Worm (Caenorhabditis elegans) whole organism, L1 larva: Measurements from ENCODE around the gene lbp-9.

Source experiments
- C16A3.4 ChIP-seq: fragments of 150-350 bp; optimal IDR thresholded peaks from 2 replicates; lab custom pipeline; 2014; ENCODE audit warnings: missing biosample characterization, missing genetic modification characterization
- C34B4.2 ChIP-seq: sonication (generic microtip); optimal IDR thresholded peaks from 2 replicates; lab custom pipeline; 2017; ENCODE audit warnings: mild to moderate bottlenecking, missing genetic modification characterization, missing compliant biosample characterization
- F16B12.6 ChIP-seq: fragments of 150-350 bp; optimal IDR thresholded peaks from 2 replicates; lab custom pipeline; 2014; ENCODE audit warnings: missing biosample characterization, missing genetic modification characterization
- Y116A8C.19 ChIP-seq: sonication (generic microtip); optimal IDR thresholded peaks from 2 replicates; lab custom pipeline; 2016; ENCODE audit warnings: missing compliant biosample characterization, missing genetic modification characterization, borderline replicate concordance
- alr-1 ChIP-seq: fragments of 200-800 bp; sonication (Bioruptor generic); optimal IDR thresholded peaks from 2 replicates; lab custom pipeline; 2018; ENCODE audit warnings: borderline replicate concordance, mild to moderate bottlenecking, missing genetic modification characterization, missing compliant biosample characterization
- blmp-1 ChIP-seq: fragments of 150-350 bp; optimal IDR thresholded peaks from 2 replicates; lab custom pipeline; 2014; ENCODE audit warnings: missing biosample characterization, missing genetic modification characterization
- ceh-8 ChIP-seq: fragments of 200-800 bp; sonication (Bioruptor generic); optimal IDR thresholded peaks from 2 replicates; lab custom pipeline; 2018; ENCODE audit warnings: mild to moderate bottlenecking, missing genetic modification characterization, moderate library complexity, missing compliant biosample characterization
- ceh-90 ChIP-seq: sonication (generic microtip); optimal IDR thresholded peaks from 2 replicates; lab custom pipeline; 2016; ENCODE audit warnings: missing genetic modification characterization, missing compliant biosample characterization
- dpl-1 ChIP-seq, 3 experiments: fragments of 150-350 bp in 2 of 3; sonication (generic microtip) in 1 of 3; optimal IDR thresholded peaks; 2 replicates each; lab custom pipeline; 2014 to 2017; ENCODE audit warnings: missing biosample characterization in 3 of 3, missing genetic modification characterization in 3 of 3, missing genetic modification reagents in 3 of 3
- efl-3 ChIP-seq: fragments of 200-800 bp; sonication (Bioruptor generic); optimal IDR thresholded peaks from 2 replicates; lab custom pipeline; 2018; ENCODE audit warnings: mild to moderate bottlenecking, missing genetic modification characterization, missing compliant biosample characterization
- egl-27 ChIP-seq, 2 experiments: fragments of 150-350 bp in 1 of 2; sonication (generic microtip); optimal IDR thresholded peaks; 3 replicates each; lab custom pipeline; 2017 to 2018; ENCODE audit warnings: missing biosample characterization in 2 of 2, missing genetic modification characterization in 2 of 2, missing genetic modification reagents in 2 of 2
- elt-2 ChIP-seq: sonication (generic microtip); optimal IDR thresholded peaks from 2 replicates; lab custom pipeline; 2016; ENCODE audit warnings: missing genetic modification characterization, mild to moderate bottlenecking, inconsistent platforms, missing compliant biosample characterization, missing genetic modification reagents
- elt-3 ChIP-seq, 6 experiments: fragments of 150-350 bp in 1 of 6; sonication (generic microtip); optimal IDR thresholded peaks; 2 replicates each; lab custom pipeline; 2017 to 2018; ENCODE audit warnings: missing biosample characterization in 6 of 6, missing genetic modification characterization in 6 of 6, inconsistent platforms in 1 of 6
- ets-5 ChIP-seq: fragments of 200-800 bp; sonication (Bioruptor generic); IDR thresholded peaks from 2 replicates; pipeline ENCODE4 v1.3.6; 2022; ENCODE audit warnings: missing genetic modification characterization, missing compliant biosample characterization
- fkh-10 ChIP-seq: sonication (generic microtip); optimal IDR thresholded peaks from 2 replicates; lab custom pipeline; 2017; ENCODE audit warnings: missing biosample characterization, missing genetic modification reagents, missing genetic modification characterization
- fkh-8 ChIP-seq: sonication (generic microtip); optimal IDR thresholded peaks from 2 replicates; lab custom pipeline; 2016; ENCODE audit warnings: mild to moderate bottlenecking, missing genetic modification characterization, missing compliant biosample characterization
- lin-14 ChIP-seq: fragments of 200-800 bp; sonication (Bioruptor generic); optimal IDR thresholded peaks from 2 replicates; lab custom pipeline; 2018; ENCODE audit warnings: mild to moderate bottlenecking, missing genetic modification characterization, moderate library complexity, missing compliant biosample characterization
- mab-9 ChIP-seq: fragments of 200-800 bp; sonication (Bioruptor generic); IDR thresholded peaks from 2 replicates; pipeline ENCODE4 v1.3.6; 2022; ENCODE audit warnings: missing genetic modification reagents, missing genetic modification characterization, missing compliant biosample characterization
- nhr-11 ChIP-seq: fragments of 150-350 bp; optimal IDR thresholded peaks from 2 replicates; lab custom pipeline; 2014; ENCODE audit warnings: missing biosample characterization, missing genetic modification characterization
- nhr-20 ChIP-seq: sonication (generic microtip); optimal IDR thresholded peaks from 2 replicates; lab custom pipeline; 2016; ENCODE audit warnings: mild to moderate bottlenecking, missing genetic modification characterization, missing compliant biosample characterization
- nhr-28 ChIP-seq: fragments of 150-350 bp; optimal IDR thresholded peaks from 2 replicates; lab custom pipeline; 2014; ENCODE audit warnings: missing biosample characterization, missing genetic modification characterization
- nhr-47 ChIP-seq: sonication (generic microtip); optimal IDR thresholded peaks from 2 replicates; lab custom pipeline; 2016; ENCODE audit warnings: mild to moderate bottlenecking, missing genetic modification characterization, moderate library complexity, missing compliant biosample characterization
- nhr-84 ChIP-seq: sonication (generic microtip); optimal IDR thresholded peaks from 2 replicates; lab custom pipeline; 2017; ENCODE audit warnings: missing biosample characterization, missing genetic modification characterization
- pax-3 ChIP-seq: fragments of 200-800 bp; sonication (Bioruptor generic); optimal IDR thresholded peaks from 2 replicates; lab custom pipeline; 2018; ENCODE audit warnings: mild to moderate bottlenecking, missing genetic modification characterization, moderate library complexity, missing compliant biosample characterization
- sptf-1 ChIP-seq: fragments of 150-350 bp; optimal IDR thresholded peaks from 2 replicates; lab custom pipeline; 2014; ENCODE audit warnings: missing biosample characterization, missing genetic modification characterization
- swsn-7 ChIP-seq: sonication (generic microtip); optimal IDR thresholded peaks from 2 replicates; lab custom pipeline; 2016; ENCODE audit warnings: missing genetic modification characterization, missing compliant biosample characterization
- tbx-2 ChIP-seq: sonication (generic microtip); optimal IDR thresholded peaks from 2 replicates; lab custom pipeline; 2016; ENCODE audit warnings: missing genetic modification characterization, missing compliant biosample characterization
- tlp-1 ChIP-seq: fragments of 150-350 bp; optimal IDR thresholded peaks from 2 replicates; lab custom pipeline; 2014; ENCODE audit warnings: missing biosample characterization, missing genetic modification characterization
- unc-62 ChIP-seq: fragments of 150-350 bp; optimal IDR thresholded peaks from 2 replicates; lab custom pipeline; 2014; ENCODE audit warnings: missing biosample characterization, missing genetic modification reagents, missing genetic modification characterization
- unc-86 ChIP-seq: sonication (generic microtip); optimal IDR thresholded peaks from 2 replicates; lab custom pipeline; 2016; ENCODE audit warnings: missing genetic modification characterization, missing compliant biosample characterization
- unc-98 ChIP-seq: fragments of 200-800 bp; sonication (Bioruptor generic); IDR thresholded peaks from 2 replicates; pipeline ENCODE4 v1.3.6; 2022; ENCODE audit warnings: missing genetic modification characterization, missing compliant biosample characterization
- vab-15 ChIP-seq: sonication (generic microtip); optimal IDR thresholded peaks from 2 replicates; lab custom pipeline; 2017; ENCODE audit warnings: missing genotype, mild to moderate bottlenecking, missing genetic modification characterization, missing compliant biosample characterization

lbp-9 gene

DNA sequence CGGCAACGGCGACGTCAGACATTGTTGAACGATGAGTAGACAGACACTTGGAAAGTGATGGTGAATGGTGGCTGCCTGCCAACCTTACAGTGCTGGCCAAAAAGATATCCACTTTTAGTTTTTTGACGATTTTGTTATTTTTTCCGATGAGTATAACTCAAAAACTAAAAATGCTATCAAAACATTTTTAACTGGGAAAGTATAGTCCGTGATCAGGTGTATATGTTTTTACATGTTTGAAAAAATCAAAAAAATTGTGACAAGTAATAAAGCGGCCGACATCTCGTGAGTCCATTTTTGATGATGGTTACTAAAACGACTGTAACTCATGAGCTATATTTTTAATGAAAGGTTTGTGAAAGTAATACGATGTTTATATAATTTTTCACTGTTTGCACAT, 36.8 kb upstream of the lbp-9 start, which contains the start of gene hil-6:
Gene hil-6 (minus strand): TSS at position 101 of the 400 bp plus-strand sequence.
- no peak for TF ChIP-seq C34B4.2
- no peak for TF ChIP-seq lin-14 (GFP tag; lab: Kevin White, UChicago)
- no peak for TF ChIP-seq pax-3 (tag; lab: Kevin White, UChicago)
- no peak for TF ChIP-seq fkh-8
- no peak for TF ChIP-seq vab-15 (tag; lab: Kevin White, UChicago)
- no peak for TF ChIP-seq nhr-11 (tag; lab: Kevin White, UChicago)
- no peak for TF ChIP-seq ceh-8 (GFP tag; lab: Kevin White, UChicago)
- no peak for TF ChIP-seq nhr-28
- no peak for TF ChIP-seq C16A3.4 (tag; lab: Kevin White, UChicago)
- no peak for TF ChIP-seq nhr-20
- no peak for TF ChIP-seq unc-98

DNA sequence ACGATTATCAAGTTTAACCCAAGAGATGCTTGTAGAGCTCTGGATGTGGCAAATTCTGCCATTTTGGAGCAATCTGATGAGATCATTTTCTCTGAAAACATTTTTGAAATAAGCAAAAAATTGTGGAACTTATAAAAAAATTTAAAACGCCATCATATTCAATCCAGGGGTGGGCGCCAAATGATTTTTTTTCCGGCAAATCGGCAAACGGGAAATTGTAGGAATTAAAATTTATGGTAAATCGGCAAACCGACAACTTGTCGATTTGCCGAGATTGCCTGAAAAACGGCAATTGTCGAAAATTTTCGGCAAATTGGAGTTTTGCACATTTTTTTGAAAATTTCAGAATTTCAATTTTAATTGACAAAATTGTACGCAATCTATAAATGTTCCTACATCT, 32.7 kb upstream of the lbp-9 start, which contains the start of gene srab-23:
Gene srab-23 (minus strand): TSS at position 101 of the 400 bp plus-strand sequence.
- TF ChIP-seq ets-5 (GFP tag; lab: Robert Waterston, UW) = no peak
- TF ChIP-seq ceh-90 (tag; lab: Kevin White, UChicago) = no peak
- TF ChIP-seq F16B12.6 (tag; lab: Kevin White, UChicago) = no peak
- no peak for TF ChIP-seq swsn-7 (tag; lab: Kevin White, UChicago)
- TF ChIP-seq elt-2 (tag; lab: Kevin White, UChicago) = no peak
- no peak for TF ChIP-seq unc-62 (GFP tag; lab: Kevin White, UChicago)

DNA sequence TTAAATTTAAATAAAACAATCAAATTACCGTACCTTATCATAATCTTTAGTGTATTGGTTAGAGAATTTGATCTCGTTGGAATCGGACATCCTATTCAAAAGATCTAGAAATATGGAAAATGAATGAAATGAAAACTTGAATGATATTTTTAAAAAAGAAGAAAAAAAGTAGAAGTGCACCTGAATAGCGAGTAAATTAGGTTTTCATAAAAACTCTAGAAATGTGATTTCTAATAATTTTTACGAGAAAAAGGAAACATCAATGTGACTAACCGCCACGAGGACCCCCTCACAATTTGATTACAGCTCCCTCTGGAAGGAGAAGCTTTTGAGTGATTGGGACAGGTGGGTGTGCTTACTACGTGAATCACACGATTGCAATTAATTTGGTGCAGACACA, 22.3 kb upstream of the lbp-9 start, which contains the start of gene Y40B10A.5:
Gene Y40B10A.5 (minus strand): TSS at position 101 of the 400 bp plus-strand sequence.
- TF ChIP-seq tbx-2 (tag; lab: Kevin White, UChicago) = no peak
- no peak for TF ChIP-seq efl-3 (GFP tag; lab: Kevin White, UChicago)
- no peak for TF ChIP-seq tlp-1 (tag; lab: Kevin White, UChicago)
- TF ChIP-seq egl-27 (tag; optimal IDR thresholded peaks at IDR 0.05; lab: Kevin White, UChicago) = no peak
- TF ChIP-seq Y116A8C.19 (tag; lab: Kevin White, UChicago) = no peak
- TF ChIP-seq nhr-47 = peak; percentile 26
- TF ChIP-seq unc-86 (tag; lab: Kevin White, UChicago) = no peak
- TF ChIP-seq fkh-8 = peak; percentile 27
- peak; percentile 6 for TF ChIP-seq ceh-8 (GFP tag; lab: Kevin White, UChicago)
- TF ChIP-seq, all 84 proteins: peak for 3

- TF ChIP-seq elt-3 (tag; optimal IDR thresholded peaks at IDR 0.05; lab: Kevin White, UChicago) = peak in 3 of 6 experiments; percentile 2 to 45 (median 33)
- TF ChIP-seq dpl-1 (GFP tag; optimal IDR thresholded peaks at IDR 0.05; lab: Kevin White, UChicago) = no peak
- no peak for TF ChIP-seq fkh-10
- TF ChIP-seq nhr-20 = peak; percentile 28
Observed at ce11 chrV:2050136-2050535, 18.1 kb upstream of the lbp-9 start, which contains the start of gene comt-4. Gene comt-4 (minus strand): TSS chrV:2050185.

ce11 chrV:2050790-2051189, 17.5 kb upstream of the lbp-9 start:
- TF ChIP-seq F16B12.6 (tag; lab: Kevin White, UChicago) = no peak
- TF ChIP-seq ceh-8 (GFP tag; lab: Kevin White, UChicago) = peak; percentile 78

- no peak for TF ChIP-seq alr-1
- no peak for TF ChIP-seq nhr-28
- peak; percentile 7 for TF ChIP-seq blmp-1 (tag; lab: Kevin White, UChicago)
- no peak for TF ChIP-seq nhr-47
- TF ChIP-seq sptf-1 (tag; lab: Kevin White, UChicago) = no peak
- TF ChIP-seq mab-9 (GFP tag; lab: Robert Waterston, UW) = no peak
- no peak for TF ChIP-seq nhr-84
- TF ChIP-seq, all 84 proteins: peak for 1
Observed at ce11 chrV:2051507-2051906, 16.7 kb upstream of the lbp-9 start, which contains the start of gene Y40B10A.11. Gene Y40B10A.11 (minus strand): TSS chrV:2051607.
